Fruit fly (Drosophila melanogaster) whole organism, embryonic: Measurements from ENCODE around the gene CG31287.

Experiments
- Abd-B ChIP-seq: fragments of 200-800 bp; sonication (Bioruptor generic); optimal IDR thresholded peaks from 2 replicates; lab custom pipeline; 2018; ENCODE audit warnings: missing biosample characterization, mild to moderate bottlenecking, missing genetic modification characterization, moderate library complexity
- Antp ChIP-seq: fragments of 200-800 bp; sonication (Bioruptor generic); optimal IDR thresholded peaks from 3 replicates; lab custom pipeline; 2016; ENCODE audit warnings: missing biosample characterization, missing genetic modification characterization
- Atf6 ChIP-seq: fragments of 200-800 bp; sonication (Bioruptor generic); IDR thresholded peaks from 2 replicates; pipeline ENCODE4 v1.3.6; 2022; ENCODE audit warnings: missing biosample characterization, missing genetic modification characterization
- Awh ChIP-seq: fragments of 200-800 bp; sonication (Bioruptor generic); IDR thresholded peaks from 2 replicates; pipeline ENCODE4, ENCODE4 v1.3.6; 2022; ENCODE audit warnings: missing biosample characterization, missing genetic modification characterization
- Blimp-1 ChIP-seq: fragments of 200-800 bp; sonication (Bioruptor generic); optimal IDR thresholded peaks from 3 replicates; lab custom pipeline; 2018; ENCODE audit warnings: missing biosample characterization, missing genetic modification characterization, mild to moderate bottlenecking, moderate library complexity, missing genetic modification reagents
- CG11085 ChIP-seq: fragments of 200-800 bp; sonication (Bioruptor generic); IDR thresholded peaks from 2 replicates; pipeline ENCODE4 v1.3.6; 2022; ENCODE audit warnings: missing biosample characterization, missing genetic modification characterization
- CG11398 ChIP-seq: fragments of 200-800 bp; sonication (Bioruptor generic); optimal IDR thresholded peaks from 2 replicates; lab custom pipeline; 2016; ENCODE audit warnings: missing biosample characterization, missing genetic modification characterization
- CG11723 ChIP-seq: fragments of 200-800 bp; sonication (Bioruptor generic); optimal IDR thresholded peaks from 2 replicates; lab custom pipeline; 2017; ENCODE audit warnings: missing biosample characterization, mild to moderate bottlenecking, missing genetic modification characterization
- CG14050 ChIP-seq: fragments of 200-800 bp; sonication (Bioruptor generic); IDR thresholded peaks from 3 replicates; pipeline ENCODE4 v1.3.6; 2022; ENCODE audit warnings: missing biosample characterization, missing genetic modification characterization
- CG15073 ChIP-seq: fragments of 200-800 bp; sonication (Bioruptor generic); optimal IDR thresholded peaks from 2 replicates; lab custom pipeline; 2016; ENCODE audit warnings: missing biosample characterization, missing genetic modification characterization
- CG2199 ChIP-seq: fragments of 200-800 bp; sonication (Bioruptor generic); IDR thresholded peaks from 3 replicates; pipeline ENCODE4 v1.3.6; 2022; ENCODE audit warnings: missing biosample characterization, missing genetic modification characterization
- CG3065 ChIP-seq: fragments of 200-800 bp; sonication (Bioruptor generic); optimal IDR thresholded peaks from 2 replicates; lab custom pipeline; 2016; ENCODE audit warnings: missing biosample characterization, missing genetic modification characterization
- CG33213 ChIP-seq: fragments of 200-800 bp; sonication (Bioruptor generic); optimal IDR thresholded peaks from 3 replicates; lab custom pipeline; 2016; ENCODE audit warnings: missing biosample characterization, missing genetic modification characterization
- CG3838 ChIP-seq: fragments of 200-800 bp; sonication (Bioruptor generic); optimal IDR thresholded peaks from 3 replicates; lab custom pipeline; 2016; ENCODE audit warnings: missing biosample characterization, missing genetic modification characterization
- CG4730 ChIP-seq: fragments of 200-800 bp; sonication (Bioruptor generic); IDR thresholded peaks from 2 replicates; pipeline ENCODE4 v1.3.6; 2022; ENCODE audit warnings: missing biosample characterization, missing genetic modification characterization
- CG6791 ChIP-seq: fragments of 200-800 bp; sonication (Bioruptor generic); IDR thresholded peaks from 3 replicates; pipeline ENCODE4 v1.3.6; 2022; ENCODE audit warnings: missing biosample characterization, missing genetic modification characterization; ENCODE audit not compliant: partially characterized antibody
- CG7271 ChIP-seq: fragments of 200-800 bp; sonication (Bioruptor generic); optimal IDR thresholded peaks from 2 replicates; lab custom pipeline; 2018; ENCODE audit warnings: missing biosample characterization, mild to moderate bottlenecking, missing genetic modification characterization, moderate library complexity
- CG7839 ChIP-seq: fragments of 200-800 bp; sonication (Bioruptor generic); optimal IDR thresholded peaks from 3 replicates; lab custom pipeline; 2018; ENCODE audit warnings: missing biosample characterization, mild to moderate bottlenecking, missing genetic modification characterization, moderate library complexity
- CG8478 ChIP-seq: fragments of >200 bp; optimal IDR thresholded peaks from 2 replicates; lab custom pipeline; 2018
- CG8765 ChIP-seq: fragments of 200-800 bp; sonication (Bioruptor generic); IDR thresholded peaks from 2 replicates; pipeline ENCODE4 v1.3.6; 2022; ENCODE audit warnings: missing biosample characterization, missing genetic modification characterization
- CHES-1-like ChIP-seq: fragments of 200-800 bp; sonication (Bioruptor generic); optimal IDR thresholded peaks from 2 replicates; lab custom pipeline; 2016; ENCODE audit warnings: missing biosample characterization, missing genetic modification characterization
- Dref ChIP-seq: fragments of 200-800 bp; sonication (Bioruptor generic); IDR thresholded peaks from 2 replicates; pipeline ENCODE4 v1.3.6; 2022; ENCODE audit warnings: missing biosample characterization, missing genetic modification characterization
- E2f2 ChIP-seq: fragments of 200-800 bp; sonication (Bioruptor generic); IDR thresholded peaks from 2 replicates; pipeline ENCODE4 v1.3.6; 2022; ENCODE audit warnings: missing biosample characterization, missing genetic modification characterization
- Ets97D ChIP-seq: fragments of 200-800 bp; sonication (Bioruptor generic); optimal IDR thresholded peaks from 3 replicates; lab custom pipeline; 2016; ENCODE audit warnings: missing biosample characterization, missing genetic modification characterization
- HLH3B ChIP-seq: fragments of 200-800 bp; sonication (Bioruptor generic); IDR thresholded peaks from 2 replicates; pipeline ENCODE4 v1.3.6; 2022; ENCODE audit warnings: missing biosample characterization, missing genetic modification characterization
- HLHmδ ChIP-seq: fragments of 200-800 bp; sonication (Bioruptor generic); optimal IDR thresholded peaks from 2 replicates; lab custom pipeline; 2018; ENCODE audit warnings: missing biosample characterization, mild to moderate bottlenecking, missing genetic modification characterization, moderate library complexity
- Hr78 ChIP-seq, 2 experiments: fragments of 200-800 bp in 1 of 2; fragments of >200 bp in 1 of 2; sonication (Bioruptor generic) in 1 of 2; optimal IDR thresholded peaks; 2 replicates each; lab custom pipeline; 2017 to 2019; ENCODE audit warnings: missing biosample characterization in 2 of 2, missing genetic modification characterization in 2 of 2, mild to moderate bottlenecking in 1 of 2, moderate library complexity in 1 of 2
- MESR4 ChIP-seq: fragments of 200-800 bp; sonication (Bioruptor generic); optimal IDR thresholded peaks from 2 replicates; lab custom pipeline; 2018; ENCODE audit warnings: missing biosample characterization, mild to moderate bottlenecking, missing genetic modification characterization, moderate library complexity
- NK7.1 ChIP-seq: fragments of 200-800 bp; sonication (Bioruptor generic); optimal IDR thresholded peaks from 3 replicates; lab custom pipeline; 2016; ENCODE audit warnings: missing biosample characterization, missing genetic modification characterization
- Opbp ChIP-seq: fragments of 200-800 bp; sonication (Bioruptor generic); IDR thresholded peaks from 3 replicates; pipeline ENCODE4 v1.3.6; 2022; ENCODE audit warnings: missing biosample characterization, missing genetic modification characterization; ENCODE audit not compliant: partially characterized antibody
- Scr ChIP-seq: fragments of 200-800 bp; sonication (Bioruptor generic); IDR thresholded peaks from 2 replicates; pipeline ENCODE4 v1.3.6; 2022; ENCODE audit warnings: missing biosample characterization, missing genetic modification characterization; ENCODE audit not compliant: partially characterized antibody
- Tbp ChIP-seq: fragments of >200 bp; optimal IDR thresholded peaks from 2 replicates; lab custom pipeline; 2018; ENCODE audit warnings: missing biosample characterization, missing genetic modification characterization
- Xrp1 ChIP-seq: fragments of 200-800 bp; sonication (Bioruptor generic); IDR thresholded peaks from 2 replicates; pipeline ENCODE4 v1.3.6; 2022; ENCODE audit warnings: missing biosample characterization, missing genetic modification characterization
- YL-1 ChIP-seq: fragments of 200-800 bp; sonication (Bioruptor generic); optimal IDR thresholded peaks from 3 replicates; lab custom pipeline; 2017; ENCODE audit warnings: missing biosample characterization, mild to moderate bottlenecking, missing genetic modification characterization
- aop ChIP-seq: fragments of 200-800 bp; sonication (Bioruptor generic); IDR thresholded peaks from 2 replicates; pipeline ENCODE4 v1.3.6; 2022; ENCODE audit warnings: missing biosample characterization, missing genetic modification characterization
- ato ChIP-seq: fragments of 200-800 bp; sonication (Bioruptor generic); IDR thresholded peaks from 2 replicates; pipeline ENCODE4 v1.3.6; 2022; ENCODE audit warnings: missing biosample characterization, missing genetic modification characterization; ENCODE audit not compliant: partially characterized antibody
- gcm ChIP-seq: fragments of 200-800 bp; sonication (Bioruptor generic); optimal IDR thresholded peaks from 2 replicates; lab custom pipeline; 2019; ENCODE audit warnings: missing biosample characterization, mild to moderate bottlenecking, missing genetic modification characterization, moderate library complexity
- nom ChIP-seq: fragments of 200-800 bp; sonication (Bioruptor generic); optimal IDR thresholded peaks from 2 replicates; lab custom pipeline; 2017; ENCODE audit warnings: missing biosample characterization, missing genetic modification characterization, mild to moderate bottlenecking, moderate library complexity, missing genetic modification reagents
- pan ChIP-seq, 4 experiments: fragments of >200 bp in 3 of 4; fragments of 200-800 bp in 1 of 4; sonication (Bioruptor generic) in 1 of 4; optimal IDR thresholded peaks in 3 of 4; IDR thresholded peaks in 1 of 4; 2 replicates each; pipeline versions ENCODE4 v1.3.6 to Lab custom; 2017 to 2022; ENCODE audit warnings: missing biosample characterization in 2 of 4, missing genetic modification characterization in 2 of 4, mixed read lengths in 1 of 4
- phol ChIP-seq: fragments of 200-800 bp; sonication (Bioruptor generic); optimal IDR thresholded peaks from 3 replicates; lab custom pipeline; 2018; ENCODE audit warnings: missing biosample characterization, mild to moderate bottlenecking, missing genetic modification characterization, moderate library complexity
- pnt ChIP-seq: fragments of 200-800 bp; sonication (Bioruptor generic); optimal IDR thresholded peaks from 3 replicates; lab custom pipeline; 2016; ENCODE audit warnings: missing biosample characterization, missing genetic modification characterization
- sim ChIP-seq: fragments of 200-800 bp; sonication (Bioruptor generic); IDR thresholded peaks from 2 replicates; pipeline ENCODE4 v1.3.6; 2022; ENCODE audit warnings: missing biosample characterization, missing genetic modification characterization
- sqz ChIP-seq: fragments of 200-800 bp; sonication (Bioruptor generic); optimal IDR thresholded peaks from 3 replicates; lab custom pipeline; 2018; ENCODE audit warnings: missing biosample characterization, mild to moderate bottlenecking, missing genetic modification characterization
- ssp ChIP-seq: fragments of 200-800 bp; sonication (Bioruptor generic); IDR thresholded peaks from 2 replicates; pipeline ENCODE4 v1.3.6; 2022; ENCODE audit warnings: missing biosample characterization, missing genetic modification characterization
- yki ChIP-seq: fragments of >200 bp; optimal IDR thresholded peaks from 3 replicates; lab custom pipeline; 2018
- z ChIP-seq: fragments of 200-800 bp; sonication (Bioruptor generic); IDR thresholded peaks from 3 replicates; pipeline ENCODE4 v1.3.6; 2022; ENCODE audit warnings: missing biosample characterization, missing genetic modification characterization
- zfh2 ChIP-seq: fragments of 200-800 bp; sonication (Bioruptor generic); optimal IDR thresholded peaks from 2 replicates; lab custom pipeline; 2016; ENCODE audit warnings: missing biosample characterization, missing genetic modification characterization

The CG31287 gene

DNA sequence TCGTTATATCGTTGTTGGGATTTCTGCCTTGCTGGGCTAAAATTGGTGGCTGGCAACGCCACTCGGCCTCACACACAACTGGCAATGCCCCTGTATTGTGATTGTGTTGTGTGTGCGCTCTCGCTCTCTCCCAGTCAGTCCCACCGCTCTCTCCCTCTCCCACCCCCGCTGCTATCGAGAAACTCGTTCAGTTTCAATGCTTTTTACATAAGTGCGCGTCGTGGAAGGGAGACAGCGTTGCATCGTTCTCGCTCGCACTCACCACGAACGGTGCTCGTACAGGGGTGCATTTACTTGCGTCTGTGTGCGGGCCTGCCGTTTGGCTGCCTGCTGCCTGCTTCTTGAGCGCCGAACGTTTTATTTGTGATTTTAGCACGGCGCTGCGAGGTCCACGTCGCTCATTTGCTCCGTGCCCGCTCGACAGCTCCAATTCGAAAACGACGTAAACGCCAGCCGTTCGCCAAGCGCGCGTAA, 39.3 kb downstream of the CG31287 start (continued):
- TF ChIP-seq YL-1 (GFP tag; lab: Kevin White, UChicago) (no peak), sqz (GFP tag; lab: Kevin White, UChicago) (peak; percentile 75), nom (peak; percentile 90), CG4730 (no peak), aop (no peak), Tbp (GFP tag; lab: Kevin White, UChicago) (no peak), CG3838 (GFP tag; lab: Kevin White, UChicago) (peak; percentile 34), Antp (GFP tag; lab: Kevin White, UChicago) (peak; percentile 6), CG11723 (GFP tag; lab: Kevin White, UChicago) (no peak), CG33213 (GFP tag; lab: Kevin White, UChicago) (peak; percentile 23), z (GFP tag; lab: Robert Waterston, UW) (no peak), HLHmδ (peak; percentile 55), Dref (GFP tag; lab: Robert Waterston, UW) (no peak), CG8478 (lab: Kevin White, UChicago) (peak; percentile 99), CG7271 (tag; lab: Kevin White, UChicago) (no peak), E2f2 (GFP tag; lab: Robert Waterston, UW) (no peak), Abd-B (GFP tag; lab: Kevin White, UChicago) (peak; percentile 41), Scr (GFP tag; lab: Robert Waterston, UW) (no peak), CG7839 (peak; percentile 44), CG11398 (GFP tag; lab: Kevin White, UChicago) (peak; percentile 12), sim (no peak), CG11085 (GFP tag; lab: Robert Waterston, UW) (no peak), MESR4 (GFP tag; lab: Kevin White, UChicago) (peak; percentile 36), pnt (GFP tag; lab: Kevin White, UChicago) (no peak), pan (optimal IDR thresholded peaks at IDR 0.05; lab: Kevin White, UChicago) (no peak), pan (GFP tag; optimal IDR thresholded peaks at IDR 0.05 in 1 of 2, IDR thresholded peaks at IDR 0.05 in 1 of 2) (no peak), gcm (GFP tag; lab: Kevin White, UChicago) (peak; percentile 90), CHES-1-like (GFP tag; lab: Kevin White, UChicago) (peak; percentile 61), yki (lab: Kevin White, UChicago) (peak; percentile 87), phol (tag; lab: Kevin White, UChicago) (no peak), CG6791 (GFP tag; lab: Robert Waterston, UW) (no peak), ssp (GFP tag; lab: Robert Waterston, UW) (no peak), Atf6 (GFP tag; lab: Robert Waterston, UW) (no peak), CG15073 (GFP tag; lab: Kevin White, UChicago) (no peak), CG8765 (GFP tag; lab: Robert Waterston, UW) (no peak), Ets97D (no peak), CG2199 (GFP tag; lab: Robert Waterston, UW) (no peak), Blimp-1 (GFP tag; lab: Kevin White, UChicago) (peak; percentile 5), ato (GFP tag; lab: Robert Waterston, UW) (no peak), Opbp (GFP tag; lab: Robert Waterston, UW) (no peak), CG3065 (GFP tag; lab: Kevin White, UChicago) (no peak), Hr78 (GFP tag; optimal IDR thresholded peaks at IDR 0.05; lab: Kevin White, UChicago) (peak in 1 of 2 experiments; percentile 64), HLH3B (no peak), CG14050 (GFP tag; lab: Robert Waterston, UW) (no peak), NK7.1 (GFP tag; lab: Kevin White, UChicago) (peak; percentile 36), Awh (GFP tag; lab: Robert Waterston, UW) (no peak), zfh2 (GFP tag; lab: Kevin White, UChicago) (no peak), Xrp1 (GFP tag; lab: Robert Waterston, UW) (no peak)
